Worm (Caenorhabditis elegans) whole organism, L4 larva: ENCODE measurements around the gene F11D11.21.

Experiments
- D1046.2 ChIP-seq: fragments of 200-800 bp; sonication (Bioruptor generic); IDR thresholded peaks from 2 replicates; pipeline ENCODE4 v1.3.6; 2022; ENCODE audit warnings: missing genetic modification characterization, missing compliant biosample characterization
- F26F4.8 ChIP-seq: fragments of 200-800 bp; sonication (Bioruptor generic); conservative IDR thresholded peaks from 2 replicates; pipeline ENCODE4 v1.3.6; 2022; ENCODE audit warnings: missing genetic modification characterization, missing compliant biosample characterization
- F44E2.7 ChIP-seq: fragments of 200-800 bp; sonication (Bioruptor generic); IDR thresholded peaks from 2 replicates; pipeline ENCODE4 v2.1.2; 2022; ENCODE audit warnings: missing genetic modification characterization, missing compliant biosample characterization
- F49E8.2 ChIP-seq: sonication (generic microtip); optimal IDR thresholded peaks from 2 replicates; lab custom pipeline; 2016; ENCODE audit warnings: missing compliant biosample characterization, mild to moderate bottlenecking, missing genetic modification characterization, borderline replicate concordance
- R02D3.7 ChIP-seq: fragments of 150-350 bp; sonication (generic microtip); optimal IDR thresholded peaks from 3 replicates; lab custom pipeline; 2014; ENCODE audit warnings: missing biosample characterization, missing genetic modification characterization
- Y105C5A.15 ChIP-seq: fragments of 200-800 bp; sonication (Bioruptor generic); IDR thresholded peaks from 2 replicates; pipeline ENCODE4 v1.3.6; 2022; ENCODE audit warnings: missing genetic modification characterization, missing compliant biosample characterization
- Y48G9A.11 ChIP-seq: fragments of 200-800 bp; sonication (Bioruptor generic); IDR thresholded peaks from 2 replicates; pipeline ENCODE4 v1.3.6; 2022; ENCODE audit warnings: missing genetic modification reagents, missing genetic modification characterization, missing compliant biosample characterization
- Y75B8A.6 ChIP-seq: fragments of 200-800 bp; sonication (Bioruptor generic); IDR thresholded peaks from 2 replicates; pipeline ENCODE4 v1.3.6; 2022; ENCODE audit warnings: missing genetic modification reagents, missing genetic modification characterization, missing compliant biosample characterization
- aha-1 ChIP-seq: fragments of 150-350 bp; peaks from one replicate; lab custom pipeline; 2014; ENCODE audit warnings: missing biosample characterization, missing genetic modification characterization
- arid-1 ChIP-seq: fragments of 200-800 bp; sonication (Bioruptor generic); conservative IDR thresholded peaks from 2 replicates; pipeline ENCODE4 v1.3.6; 2022; ENCODE audit warnings: missing genetic modification reagents, missing genetic modification characterization, missing compliant biosample characterization
- ces-1 ChIP-seq: fragments of 150-350 bp; sonication (generic microtip); optimal IDR thresholded peaks from 4 replicates; lab custom pipeline; 2014; ENCODE audit warnings: missing biosample characterization, missing genetic modification reagents, missing genetic modification characterization
- dmd-6 ChIP-seq: fragments of 200-800 bp; sonication (Bioruptor generic); IDR thresholded peaks from 2 replicates; pipeline ENCODE4 v1.3.6; 2022; ENCODE audit warnings: missing genetic modification reagents, missing genetic modification characterization, missing compliant biosample characterization
- dmd-8 ChIP-seq: fragments of 200-800 bp; sonication (Bioruptor generic); IDR thresholded peaks from 2 replicates; pipeline ENCODE4 v1.3.6; 2022; ENCODE audit warnings: missing genetic modification characterization, missing compliant biosample characterization
- dmd-9 ChIP-seq: fragments of 200-800 bp; sonication (Bioruptor generic); IDR thresholded peaks from 2 replicates; pipeline ENCODE4 v1.3.6; 2022; ENCODE audit warnings: missing genetic modification reagents, missing genetic modification characterization, missing compliant biosample characterization
- dpl-1 ChIP-seq: fragments of 150-350 bp; optimal IDR thresholded peaks from 2 replicates; lab custom pipeline; 2014; ENCODE audit warnings: missing biosample characterization, missing genetic modification reagents, missing genetic modification characterization
- dve-1 ChIP-seq: sonication (generic microtip); optimal IDR thresholded peaks from 2 replicates; lab custom pipeline; 2017; ENCODE audit warnings: antibody characterized with exemption, mild to moderate bottlenecking, missing genetic modification characterization, missing compliant biosample characterization; ENCODE audit not compliant: insufficient read depth
- egl-27 ChIP-seq: sonication (generic microtip); optimal IDR thresholded peaks from 3 replicates; lab custom pipeline; 2017; ENCODE audit warnings: missing biosample characterization, missing genetic modification reagents, missing genetic modification characterization
- egl-43 ChIP-seq: fragments of 200-800 bp; sonication (Bioruptor generic); IDR thresholded peaks from 2 replicates; pipeline ENCODE4 v1.3.6; 2022; ENCODE audit warnings: missing genetic modification reagents, missing genetic modification characterization, missing compliant biosample characterization
- hmg-1.1 ChIP-seq: fragments of 200-800 bp; sonication (Bioruptor generic); IDR thresholded peaks from 2 replicates; pipeline ENCODE4 v1.3.6; 2022; ENCODE audit warnings: missing genetic modification reagents, missing genetic modification characterization, missing compliant biosample characterization
- madf-5 ChIP-seq, 2 experiments: fragments of 200-800 bp; sonication (Bioruptor generic); IDR thresholded peaks; 2 replicates each; pipeline ENCODE4 v1.3.6; 2022; ENCODE audit warnings: missing compliant biosample characterization in 2 of 2, missing genetic modification characterization in 2 of 2
- madf-9 ChIP-seq: fragments of 200-800 bp; sonication (Bioruptor generic); conservative IDR thresholded peaks from 2 replicates; pipeline ENCODE4 v1.3.6; 2022; ENCODE audit warnings: missing genetic modification reagents, missing genetic modification characterization, missing compliant biosample characterization
- mdl-1 ChIP-seq, 2 experiments: fragments of 150-350 bp in 1 of 2; sonication (generic microtip) in 1 of 2; optimal IDR thresholded peaks; 2 replicates each; lab custom pipeline; 2014 to 2017; ENCODE audit warnings: missing biosample characterization in 2 of 2, missing genetic modification characterization in 2 of 2
- mdt-29 ChIP-seq: fragments of 200-800 bp; sonication (Bioruptor generic); IDR thresholded peaks from 2 replicates; pipeline ENCODE4 v1.3.6; 2022; ENCODE audit warnings: missing genetic modification reagents, missing genetic modification characterization, missing compliant biosample characterization
- mxl-3 ChIP-seq: fragments of 200-800 bp; sonication (Bioruptor generic); optimal IDR thresholded peaks from 2 replicates; lab custom pipeline; 2018; ENCODE audit warnings: mild to moderate bottlenecking, missing genetic modification characterization, missing compliant biosample characterization
- nhr-48 ChIP-seq: sonication (generic microtip); optimal IDR thresholded peaks from 2 replicates; lab custom pipeline; 2016; ENCODE audit warnings: mild to moderate bottlenecking, missing genetic modification characterization, missing compliant biosample characterization
- nhr-77 ChIP-seq: fragments of 150-350 bp; optimal IDR thresholded peaks from 2 replicates; lab custom pipeline; 2014; ENCODE audit warnings: missing biosample characterization, missing genetic modification characterization
- rbr-2 ChIP-seq: sonication (generic microtip); optimal IDR thresholded peaks from 2 replicates; lab custom pipeline; 2016; ENCODE audit warnings: missing genotype, missing genetic modification characterization, missing compliant biosample characterization
- saeg-2 ChIP-seq: fragments of 200-800 bp; sonication (Bioruptor generic); IDR thresholded peaks from 2 replicates; pipeline ENCODE4 v1.3.6; 2022; ENCODE audit warnings: missing genetic modification reagents, missing genetic modification characterization, missing compliant biosample characterization
- skn-1 ChIP-seq: fragments of 150-350 bp; optimal IDR thresholded peaks from 2 replicates; lab custom pipeline; 2014; ENCODE audit warnings: missing biosample characterization, missing genetic modification characterization
- snpc-1.2 ChIP-seq: fragments of 200-800 bp; sonication (Bioruptor generic); IDR thresholded peaks from 2 replicates; pipeline ENCODE4 v1.3.6; 2022; ENCODE audit warnings: missing genetic modification reagents, missing genetic modification characterization, missing compliant biosample characterization
- tag-97 ChIP-seq: fragments of 200-800 bp; sonication (Bioruptor generic); IDR thresholded peaks from 2 replicates; pipeline ENCODE4 v1.3.6; 2022; ENCODE audit warnings: missing genetic modification characterization, missing compliant biosample characterization
- zag-1 ChIP-seq: fragments of 150-350 bp; optimal IDR thresholded peaks from 2 replicates; lab custom pipeline; 2014; ENCODE audit warnings: missing biosample characterization, missing genetic modification characterization
- zfp-3 ChIP-seq: fragments of 200-800 bp; sonication (Bioruptor generic); conservative IDR thresholded peaks from 2 replicates; pipeline ENCODE4 v1.3.6; 2022; ENCODE audit warnings: missing genetic modification reagents, missing genetic modification characterization, missing compliant biosample characterization
- zip-11 ChIP-seq: fragments of 200-800 bp; sonication (Bioruptor generic); IDR thresholded peaks from 2 replicates; pipeline ENCODE4 v1.3.6; 2022; ENCODE audit warnings: missing genetic modification characterization, missing compliant biosample characterization
- ztf-11 ChIP-seq: fragments of 150-350 bp; optimal IDR thresholded peaks from 2 replicates; lab custom pipeline; 2014; ENCODE audit warnings: missing biosample characterization, missing genetic modification characterization

The F11D11.21 gene

DNA sequence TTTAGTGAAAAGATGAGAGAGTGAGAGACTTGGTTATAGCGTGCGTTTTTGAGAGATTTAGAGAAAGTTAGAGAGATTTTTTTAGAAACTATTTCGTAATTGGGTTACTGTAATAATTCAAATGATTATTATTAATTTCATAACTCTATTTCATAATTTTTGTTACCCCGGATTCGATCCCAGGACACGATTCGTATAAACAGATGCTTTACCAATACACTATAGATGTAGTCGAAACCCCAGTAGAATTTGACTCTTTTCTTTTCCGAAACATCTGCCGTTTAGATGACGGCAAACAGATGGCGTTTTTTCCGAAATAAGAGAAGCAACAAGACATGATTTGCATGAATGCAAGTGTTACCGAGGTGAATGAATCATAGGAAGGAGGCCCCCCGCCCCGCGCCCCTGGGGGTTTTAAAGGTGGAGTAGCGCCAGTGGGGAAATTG is 40.3 kb downstream of the F11D11.21 start (continued):
- TF ChIP-seq dmd-9 (GFP tag; lab: Robert Waterston, UW) (no peak), rbr-2 (no peak), madf-9 (GFP tag; lab: Robert Waterston, UW) (no peak), Y75B8A.6 (GFP tag; lab: Robert Waterston, UW) (no peak), skn-1 (no peak), hmg-1.1 (GFP tag; lab: Robert Waterston, UW) (no peak), dpl-1 (no peak), arid-1 (GFP tag; lab: Robert Waterston, UW) (no peak), F49E8.2 (no peak), R02D3.7 (tag; lab: Kevin White, UChicago) (no peak), D1046.2 (peak; percentile 54; the same call in 1 of the 2 replicates), madf-5 (GFP tag; IDR thresholded peaks at IDR 0.05; lab: Robert Waterston, UW) (no peak), Y48G9A.11 (no peak), nhr-48 (tag; lab: Kevin White, UChicago) (no peak), mdl-1 (tag; optimal IDR thresholded peaks at IDR 0.05; lab: Kevin White, UChicago) (no peak), zfp-3 (no peak), zag-1 (tag; lab: Kevin White, UChicago) (no peak), dmd-6 (GFP tag; lab: Robert Waterston, UW) (no peak), Y105C5A.15 (GFP tag; lab: Robert Waterston, UW) (no peak)

ce11 chrV:18709203-18709860 is 41.0 kb downstream of the F11D11.21 start, which contains the start of gene Y17D7C.6:
Y17D7C.6 (plus strand) TSS chrV:18709810.
- TF ChIP-seq madf-5 (GFP tag; IDR thresholded peaks at IDR 0.05; lab: Robert Waterston, UW) = 0 out of 4 replicates have a peak, but pooled peaks of 1 of the 2 experiments have one; percentile 75
- TF ChIP-seq tag-97 (GFP tag; lab: Robert Waterston, UW) = no peak
- 0 out of 2 replicates have a peak, but pooled peaks have one; percentile 30 for TF ChIP-seq saeg-2 (GFP tag; lab: Robert Waterston, UW)

DNA sequence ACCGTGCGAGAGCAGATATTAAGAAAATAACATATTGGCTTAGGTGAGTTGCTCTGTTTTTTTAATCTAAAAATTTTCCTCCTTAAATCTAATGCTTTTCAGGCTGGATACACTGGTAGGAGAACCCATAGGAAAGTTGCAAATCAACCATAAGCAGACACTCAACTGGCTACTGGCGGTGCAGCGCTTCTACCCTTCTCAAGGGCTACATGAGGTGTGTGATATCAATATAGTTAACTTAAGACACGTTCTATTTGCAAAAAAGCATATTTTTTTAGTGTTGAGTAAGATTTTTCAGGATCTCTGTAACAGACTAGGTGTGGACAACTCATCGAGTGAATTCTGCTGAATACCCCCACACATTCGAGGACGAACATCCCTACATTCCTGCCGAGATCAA is 42.3 kb downstream of the F11D11.21 start:
- no peak for TF ChIP-seq zip-11 (GFP tag; lab: Robert Waterston, UW)
- no peak for TF ChIP-seq mxl-3
- no peak; the same call in 1 of the 2 replicates for TF ChIP-seq egl-43
- 0 out of 4 replicates have a peak, but pooled peaks of 1 of the 2 experiments have one; percentile 19 for TF ChIP-seq madf-5 (GFP tag; IDR thresholded peaks at IDR 0.05; lab: Robert Waterston, UW)
- no peak for TF ChIP-seq dve-1 (tag; lab: Kevin White, UChicago)
- no peak for TF ChIP-seq dmd-8
- TF ChIP-seq mdt-29 = no peak
- TF ChIP-seq Y105C5A.15 (GFP tag; lab: Robert Waterston, UW) = no peak
- no peak for TF ChIP-seq ztf-11 (tag; lab: Kevin White, UChicago)
- 0 out of 2 replicates have a peak, but pooled peaks have one; percentile 49 for TF ChIP-seq F26F4.8 (GFP tag; lab: Robert Waterston, UW)
- TF ChIP-seq snpc-1.2 (GFP tag; lab: Robert Waterston, UW) = no peak
- TF ChIP-seq egl-27 = no peak
- TF ChIP-seq nhr-77 = no peak
- TF ChIP-seq F44E2.7 (GFP tag; lab: Robert Waterston, UW) = 0 out of 2 replicates have a peak, but pooled peaks have one; percentile 4
- TF ChIP-seq zag-1 (tag; lab: Kevin White, UChicago) = no peak
- peak; percentile 83 for TF ChIP-seq aha-1 (tag; lab: Kevin White, UChicago)
- TF ChIP-seq ces-1 (GFP tag; lab: Kevin White, UChicago) = no peak
- TF ChIP-seq, all 104 proteins: peak for 4
